Worm (Caenorhabditis elegans) whole organism, L4 larva: ENCODE results near the gene gbh-1.

Source experiments
- F10B5.3 ChIP-seq: sonication (generic microtip); optimal IDR thresholded peaks from 2 replicates; lab custom pipeline; 2016; ENCODE audit warnings: mild to moderate bottlenecking, missing genetic modification characterization, missing compliant biosample characterization
- F26F4.8 ChIP-seq: fragments of 200-800 bp; sonication (Bioruptor generic); conservative IDR thresholded peaks from 2 replicates; pipeline ENCODE4 v1.3.6; 2022; ENCODE audit warnings: missing genetic modification characterization, missing compliant biosample characterization
- R02D3.7 ChIP-seq: fragments of 150-350 bp; sonication (generic microtip); optimal IDR thresholded peaks from 3 replicates; lab custom pipeline; 2014; ENCODE audit warnings: missing biosample characterization, missing genetic modification characterization
- T26A8.4 ChIP-seq: fragments of 200-800 bp; sonication (Bioruptor generic); IDR thresholded peaks from 2 replicates; pipeline ENCODE4 v1.3.6; 2022; ENCODE audit warnings: missing genetic modification characterization, missing compliant biosample characterization
- Y5F2A.4 ChIP-seq: fragments of 200-800 bp; sonication (Bioruptor generic); optimal IDR thresholded peaks from 2 replicates; lab custom pipeline; 2018; ENCODE audit warnings: mild to moderate bottlenecking, missing genetic modification characterization, missing compliant biosample characterization
- ZK546.5 ChIP-seq, 2 experiments: sonication (generic microtip); optimal IDR thresholded peaks; 2 replicates each; lab custom pipeline; 2017; ENCODE audit warnings: missing biosample characterization in 2 of 2, missing genetic modification characterization in 2 of 2
- aha-1 ChIP-seq: fragments of 150-350 bp; peaks from one replicate; lab custom pipeline; 2014; ENCODE audit warnings: missing biosample characterization, missing genetic modification characterization
- aly-2 ChIP-seq: sonication (generic microtip); optimal IDR thresholded peaks from 2 replicates; lab custom pipeline; 2018; ENCODE audit warnings: missing biosample characterization, missing genetic modification characterization
- ama-1 ChIP-seq: fragments of 150-350 bp; optimal IDR thresholded peaks from 2 replicates; lab custom pipeline; 2014; ENCODE audit warnings: inconsistent platforms, mixed read lengths
- arid-1 ChIP-seq: fragments of 200-800 bp; sonication (Bioruptor generic); conservative IDR thresholded peaks from 2 replicates; pipeline ENCODE4 v1.3.6; 2022; ENCODE audit warnings: missing genetic modification reagents, missing genetic modification characterization, missing compliant biosample characterization
- attf-4 ChIP-seq: sonication (generic microtip); optimal IDR thresholded peaks from 3 replicates; lab custom pipeline; 2017; ENCODE audit warnings: missing biosample characterization, missing genetic modification characterization
- ceh-32 ChIP-seq: sonication (generic microtip); optimal IDR thresholded peaks from 2 replicates; lab custom pipeline; 2016; ENCODE audit warnings: mild to moderate bottlenecking, missing genetic modification characterization, missing compliant biosample characterization; ENCODE audit not compliant: poor library complexity
- ceh-62 ChIP-seq: sonication (generic microtip); optimal IDR thresholded peaks from 2 replicates; lab custom pipeline; 2017; ENCODE audit warnings: missing biosample characterization, missing genetic modification characterization
- cey-2 ChIP-seq: sonication (generic microtip); optimal IDR thresholded peaks from 3 replicates; lab custom pipeline; 2017; ENCODE audit warnings: missing genetic modification characterization, mild to moderate bottlenecking, missing compliant biosample characterization, antibody characterized with exemption, borderline replicate concordance; ENCODE audit not compliant: insufficient read depth
- dmd-9 ChIP-seq: fragments of 200-800 bp; sonication (Bioruptor generic); IDR thresholded peaks from 2 replicates; pipeline ENCODE4 v1.3.6; 2022; ENCODE audit warnings: missing genetic modification reagents, missing genetic modification characterization, missing compliant biosample characterization
- dpl-1 ChIP-seq: fragments of 150-350 bp; optimal IDR thresholded peaks from 2 replicates; lab custom pipeline; 2014; ENCODE audit warnings: missing biosample characterization, missing genetic modification reagents, missing genetic modification characterization
- duxl-1 ChIP-seq: sonication (generic microtip); optimal IDR thresholded peaks from 2 replicates; lab custom pipeline; 2016; ENCODE audit warnings: mild to moderate bottlenecking, missing genetic modification characterization, moderate library complexity, missing compliant biosample characterization; ENCODE audit not compliant: poor library complexity
- dve-1 ChIP-seq: sonication (generic microtip); optimal IDR thresholded peaks from 2 replicates; lab custom pipeline; 2017; ENCODE audit warnings: antibody characterized with exemption, mild to moderate bottlenecking, missing genetic modification characterization, missing compliant biosample characterization; ENCODE audit not compliant: insufficient read depth
- egl-27 ChIP-seq: sonication (generic microtip); optimal IDR thresholded peaks from 3 replicates; lab custom pipeline; 2017; ENCODE audit warnings: missing biosample characterization, missing genetic modification reagents, missing genetic modification characterization
- fkh-10 ChIP-seq: fragments of 150-350 bp; optimal IDR thresholded peaks from 2 replicates; lab custom pipeline; 2014; ENCODE audit warnings: missing biosample characterization, missing genetic modification reagents, missing genetic modification characterization
- gei-8 ChIP-seq: fragments of 200-800 bp; sonication (Bioruptor generic); optimal IDR thresholded peaks from 2 replicates; lab custom pipeline; 2018; ENCODE audit warnings: mild to moderate bottlenecking, missing genetic modification characterization, missing compliant biosample characterization
- hlh-11 ChIP-seq: fragments of 200-800 bp; sonication (Bioruptor generic); optimal IDR thresholded peaks from 2 replicates; lab custom pipeline; 2018; ENCODE audit warnings: mild to moderate bottlenecking, missing genetic modification characterization, missing compliant biosample characterization
- hmg-1.1 ChIP-seq: fragments of 200-800 bp; sonication (Bioruptor generic); IDR thresholded peaks from 2 replicates; pipeline ENCODE4 v1.3.6; 2022; ENCODE audit warnings: missing genetic modification reagents, missing genetic modification characterization, missing compliant biosample characterization
- jun-1 ChIP-seq: fragments of 150-350 bp; optimal IDR thresholded peaks from 2 replicates; lab custom pipeline; 2014; ENCODE audit warnings: missing biosample characterization, missing genetic modification reagents, missing genetic modification characterization
- lim-7 ChIP-seq: fragments of 200-800 bp; sonication (Bioruptor generic); IDR thresholded peaks from 2 replicates; pipeline ENCODE4 v1.3.6; 2022; ENCODE audit warnings: missing genetic modification characterization, missing compliant biosample characterization
- lin-29 ChIP-seq: fragments of 200-800 bp; sonication (Bioruptor generic); IDR thresholded peaks from 2 replicates; pipeline ENCODE4 v1.3.6; 2022; ENCODE audit warnings: missing genetic modification reagents, missing genetic modification characterization, missing compliant biosample characterization
- lin-38 ChIP-seq: fragments of 200-800 bp; sonication (Bioruptor generic); IDR thresholded peaks from 2 replicates; pipeline ENCODE4 v1.3.6; 2022; ENCODE audit warnings: missing genetic modification reagents, missing genetic modification characterization, missing compliant biosample characterization
- lir-3 ChIP-seq: sonication (generic microtip); optimal IDR thresholded peaks from 2 replicates; lab custom pipeline; 2016; ENCODE audit warnings: mild to moderate bottlenecking, missing genetic modification characterization, missing compliant biosample characterization
- lsy-2 ChIP-seq, 2 experiments: fragments of 150-350 bp in 1 of 2; sonication (generic microtip) in 1 of 2; optimal IDR thresholded peaks; 2 replicates each; lab custom pipeline; 2014 to 2017; ENCODE audit warnings: missing biosample characterization in 2 of 2, missing genetic modification characterization in 2 of 2
- madf-5 ChIP-seq, 2 experiments: fragments of 200-800 bp; sonication (Bioruptor generic); IDR thresholded peaks; 2 replicates each; pipeline ENCODE4 v1.3.6; 2022; ENCODE audit warnings: missing compliant biosample characterization in 2 of 2, missing genetic modification characterization in 2 of 2
- madf-9 ChIP-seq: fragments of 200-800 bp; sonication (Bioruptor generic); conservative IDR thresholded peaks from 2 replicates; pipeline ENCODE4 v1.3.6; 2022; ENCODE audit warnings: missing genetic modification reagents, missing genetic modification characterization, missing compliant biosample characterization
- mdl-1 ChIP-seq, 2 experiments: fragments of 150-350 bp in 1 of 2; sonication (generic microtip) in 1 of 2; optimal IDR thresholded peaks; 2 replicates each; lab custom pipeline; 2014 to 2017; ENCODE audit warnings: missing biosample characterization in 2 of 2, missing genetic modification characterization in 2 of 2
- mdt-29 ChIP-seq: fragments of 200-800 bp; sonication (Bioruptor generic); IDR thresholded peaks from 2 replicates; pipeline ENCODE4 v1.3.6; 2022; ENCODE audit warnings: missing genetic modification reagents, missing genetic modification characterization, missing compliant biosample characterization
- mes-2 ChIP-seq: sonication (generic microtip); optimal IDR thresholded peaks from 2 replicates; lab custom pipeline; 2016; ENCODE audit warnings: missing genotype, mild to moderate bottlenecking, missing genetic modification characterization, missing compliant biosample characterization; ENCODE audit not compliant: poor library complexity, severe bottlenecking
- mxl-2 ChIP-seq: fragments of 200-800 bp; sonication (Bioruptor generic); conservative IDR thresholded peaks from 2 replicates; pipeline ENCODE4 v1.3.6; 2022; ENCODE audit warnings: missing genetic modification reagents, missing genetic modification characterization, missing compliant biosample characterization
- nhr-237 ChIP-seq: sonication (generic microtip); optimal IDR thresholded peaks from 2 replicates; lab custom pipeline; 2017; ENCODE audit warnings: missing biosample characterization, missing genetic modification characterization
- nhr-41 ChIP-seq: fragments of 200-800 bp; sonication (Bioruptor generic); IDR thresholded peaks from 2 replicates; pipeline ENCODE4 v1.3.6; 2022; ENCODE audit warnings: missing genetic modification reagents, missing genetic modification characterization, missing compliant biosample characterization
- pha-4 ChIP-seq, 2 experiments: fragments of 150-350 bp in 1 of 2; fragments of 200-800 bp in 1 of 2; sonication (Bioruptor generic) in 1 of 2; IDR thresholded peaks in 1 of 2; optimal IDR thresholded peaks in 1 of 2; 2 replicates each; pipeline versions ENCODE4 v1.3.6 to Lab custom; 2014 to 2022; ENCODE audit warnings: missing genetic modification characterization in 2 of 2, missing genetic modification reagents in 2 of 2, missing biosample characterization in 1 of 2, missing compliant biosample characterization in 1 of 2
- php-3 ChIP-seq: fragments of 200-800 bp; sonication (Bioruptor generic); IDR thresholded peaks from 2 replicates; pipeline ENCODE4 v1.3.6; 2022; ENCODE audit warnings: missing genetic modification reagents, missing genetic modification characterization, missing compliant biosample characterization
- pqm-1 ChIP-seq: sonication (generic microtip); optimal IDR thresholded peaks from 2 replicates; lab custom pipeline; 2017; ENCODE audit warnings: missing biosample characterization, missing genetic modification characterization
- set-16 ChIP-seq: fragments of 200-800 bp; sonication (Bioruptor generic); IDR thresholded peaks from 2 replicates; pipeline ENCODE4 v1.3.6; 2022; ENCODE audit warnings: missing genetic modification reagents, missing genetic modification characterization, missing compliant biosample characterization
- snpc-4 ChIP-seq: fragments of 150-350 bp; optimal IDR thresholded peaks from 2 replicates; lab custom pipeline; 2014; ENCODE audit warnings: missing biosample characterization, missing genetic modification characterization
- spr-3 ChIP-seq: fragments of 200-800 bp; sonication (Bioruptor generic); optimal IDR thresholded peaks from 2 replicates; lab custom pipeline; 2018; ENCODE audit warnings: mild to moderate bottlenecking, missing genetic modification characterization, missing compliant biosample characterization
- tag-97 ChIP-seq: fragments of 200-800 bp; sonication (Bioruptor generic); IDR thresholded peaks from 2 replicates; pipeline ENCODE4 v1.3.6; 2022; ENCODE audit warnings: missing genetic modification characterization, missing compliant biosample characterization
- tra-1 ChIP-seq: fragments of 200-800 bp; sonication (Bioruptor generic); IDR thresholded peaks from 2 replicates; pipeline ENCODE4 v1.3.6; 2022; ENCODE audit warnings: missing genetic modification reagents, missing genetic modification characterization, missing compliant biosample characterization
- zag-1 ChIP-seq: fragments of 150-350 bp; optimal IDR thresholded peaks from 2 replicates; lab custom pipeline; 2014; ENCODE audit warnings: missing biosample characterization, missing genetic modification characterization
- zfp-2 ChIP-seq: sonication (generic microtip); optimal IDR thresholded peaks from 2 replicates; lab custom pipeline; 2016; ENCODE audit warnings: mild to moderate bottlenecking, missing genetic modification characterization, missing compliant biosample characterization
- zfp-3 ChIP-seq: fragments of 200-800 bp; sonication (Bioruptor generic); conservative IDR thresholded peaks from 2 replicates; pipeline ENCODE4 v1.3.6; 2022; ENCODE audit warnings: missing genetic modification reagents, missing genetic modification characterization, missing compliant biosample characterization
- zip-11 ChIP-seq: fragments of 200-800 bp; sonication (Bioruptor generic); IDR thresholded peaks from 2 replicates; pipeline ENCODE4 v1.3.6; 2022; ENCODE audit warnings: missing genetic modification characterization, missing compliant biosample characterization
- ztf-11 ChIP-seq: fragments of 150-350 bp; optimal IDR thresholded peaks from 2 replicates; lab custom pipeline; 2014; ENCODE audit warnings: missing biosample characterization, missing genetic modification characterization

The gbh-1 gene

ce11 chrII:10658576-10659256 is 34.9 kb downstream of the gbh-1 start, which contains the start of the genes snu-13 and rsp-7 (continued):
- TF ChIP-seq snpc-4 (tag; lab: Kevin White, UChicago) (no peak), spr-3 (no peak), gei-8 (GFP tag; lab: Kevin White, UChicago) (no peak), duxl-1 (tag; lab: Kevin White, UChicago) (no peak), pqm-1 (tag; lab: Kevin White, UChicago) (no peak), zip-11 (GFP tag; lab: Robert Waterston, UW) (no peak), zag-1 (tag; lab: Kevin White, UChicago) (no peak), pha-4 (GFP tag; IDR thresholded peaks at IDR 0.05; lab: Robert Waterston, UW) (0 out of 2 replicates have a peak, but pooled peaks have one; percentile 19), pha-4 (tag; optimal IDR thresholded peaks at IDR 0.05; lab: Kevin White, UChicago) (peak; percentile 71), T26A8.4 (GFP tag; lab: Robert Waterston, UW) (no peak), hlh-11 (tag; lab: Kevin White, UChicago) (peak; percentile 65), F26F4.8 (GFP tag; lab: Robert Waterston, UW) (no peak), aly-2 (tag; lab: Kevin White, UChicago) (no peak), dpl-1 (GFP tag; lab: Kevin White, UChicago) (peak; percentile 78), attf-4 (tag; lab: Kevin White, UChicago) (no peak), arid-1 (no peak), lin-38 (GFP tag; lab: Robert Waterston, UW) (peak; percentile 77), nhr-237 (tag; lab: Kevin White, UChicago) (no peak), lim-7 (no peak), mxl-2 (GFP tag; lab: Robert Waterston, UW) (no peak), egl-27 (tag; lab: Kevin White, UChicago) (no peak), lir-3 (tag; lab: Kevin White, UChicago) (no peak), mdl-1 (tag; optimal IDR thresholded peaks at IDR 0.05; lab: Kevin White, UChicago) (no peak), tra-1 (GFP tag; lab: Robert Waterston, UW) (no peak), lsy-2 (tag; optimal IDR thresholded peaks at IDR 0.05; lab: Kevin White, UChicago) (peak in 1 of 2 experiments; percentile 92), ama-1 (no peak), F10B5.3 (tag; lab: Kevin White, UChicago) (no peak), ztf-11 (tag; lab: Kevin White, UChicago) (no peak), set-16 (GFP tag; lab: Robert Waterston, UW) (no peak), nhr-41 (GFP tag; lab: Robert Waterston, UW) (no peak), dmd-9 (GFP tag; lab: Robert Waterston, UW) (no peak), zfp-3 (GFP tag; lab: Robert Waterston, UW) (no peak), madf-5 (GFP tag; IDR thresholded peaks at IDR 0.05; lab: Robert Waterston, UW) (no peak), zfp-2 (tag; lab: Kevin White, UChicago) (peak; percentile 68), cey-2 (tag; lab: Kevin White, UChicago) (no peak), jun-1 (tag; lab: Kevin White, UChicago) (no peak), dve-1 (tag; lab: Kevin White, UChicago) (peak; percentile 86), mes-2 (tag; lab: Kevin White, UChicago) (peak; percentile 88), ZK546.5 (tag; optimal IDR thresholded peaks at IDR 0.05; lab: Kevin White, UChicago) (no peak), fkh-10 (no peak), ceh-32 (tag; lab: Kevin White, UChicago) (no peak), madf-9 (no peak), hmg-1.1 (0 out of 2 replicates have a peak, but pooled peaks have one; percentile 37), lin-29 (GFP tag; lab: Robert Waterston, UW) (no peak), mdt-29 (GFP tag; lab: Robert Waterston, UW) (no peak), php-3 (GFP tag; lab: Robert Waterston, UW) (no peak), tag-97 (GFP tag; lab: Robert Waterston, UW) (no peak), R02D3.7 (tag; lab: Kevin White, UChicago) (no peak), aha-1 (tag; lab: Kevin White, UChicago) (no peak), ceh-62 (no peak), Y5F2A.4 (GFP tag; lab: Kevin White, UChicago) (no peak)
